Worm (Caenorhabditis elegans) whole organism, L2 larva: Measurements from ENCODE around the gene srw-113.
A peak's percentile ranks its signal among the peaks of the same experiment; 100 is the strongest.

Experiments
- R02D3.7 ChIP-seq: fragments of 150-350 bp; optimal IDR thresholded peaks from 2 replicates; lab custom pipeline; 2014; ENCODE audit warnings: missing biosample characterization, missing genetic modification characterization
- Y55F3AM.14 ChIP-seq: fragments of 200-800 bp; sonication (Bioruptor generic); optimal IDR thresholded peaks from 2 replicates; lab custom pipeline; 2018; ENCODE audit warnings: mild to moderate bottlenecking, missing genetic modification characterization, missing compliant biosample characterization
- ZK546.5 ChIP-seq: sonication (generic microtip); optimal IDR thresholded peaks from 2 replicates; lab custom pipeline; 2017; ENCODE audit warnings: missing biosample characterization, missing genetic modification characterization
- blmp-1 ChIP-seq: sonication (generic microtip); optimal IDR thresholded peaks from 2 replicates; lab custom pipeline; 2017; ENCODE audit warnings: missing genetic modification characterization, mild to moderate bottlenecking, missing compliant biosample characterization, antibody characterized with exemption, moderate library complexity; ENCODE audit not compliant: insufficient read depth
- ceh-16 ChIP-seq: fragments of 150-350 bp; optimal IDR thresholded peaks from 2 replicates; lab custom pipeline; 2014; ENCODE audit warnings: missing biosample characterization, missing genetic modification characterization
- ceh-82 ChIP-seq: fragments of 150-350 bp; optimal IDR thresholded peaks from 2 replicates; lab custom pipeline; 2014; ENCODE audit warnings: missing biosample characterization, missing genetic modification characterization
- crh-2 ChIP-seq: sonication (generic microtip); optimal IDR thresholded peaks from 2 replicates; lab custom pipeline; 2017; ENCODE audit warnings: missing biosample characterization, missing genetic modification characterization
- dmd-4 ChIP-seq: sonication (generic microtip); optimal IDR thresholded peaks from 2 replicates; lab custom pipeline; 2017; ENCODE audit warnings: missing biosample characterization, missing genetic modification characterization
- egl-27 ChIP-seq: sonication (generic microtip); optimal IDR thresholded peaks from 3 replicates; lab custom pipeline; 2017; ENCODE audit warnings: missing biosample characterization, missing genetic modification reagents, missing genetic modification characterization
- elt-1 ChIP-seq: fragments of 150-350 bp; optimal IDR thresholded peaks from 2 replicates; lab custom pipeline; 2014; ENCODE audit warnings: missing biosample characterization, missing genetic modification characterization
- fos-1 ChIP-seq: fragments of 150-350 bp; optimal IDR thresholded peaks from 2 replicates; lab custom pipeline; 2014; ENCODE audit warnings: missing biosample characterization, missing genetic modification characterization
- gmeb-1 ChIP-seq: fragments of 150-350 bp; optimal IDR thresholded peaks from 2 replicates; lab custom pipeline; 2014; ENCODE audit warnings: missing biosample characterization, missing genetic modification characterization
- lin-11 ChIP-seq: fragments of 150-350 bp; sonication (generic microtip); optimal IDR thresholded peaks from 2 replicates; lab custom pipeline; 2014; ENCODE audit warnings: missing biosample characterization, missing genetic modification characterization, inconsistent platforms, mixed read lengths
- lin-13 ChIP-seq: fragments of 150-350 bp; optimal IDR thresholded peaks from 2 replicates; lab custom pipeline; 2014; ENCODE audit warnings: missing biosample characterization, missing genetic modification reagents, missing genetic modification characterization
- lin-39 ChIP-seq: fragments of 150-350 bp; optimal IDR thresholded peaks from 2 replicates; lab custom pipeline; 2014; ENCODE audit warnings: missing biosample characterization, missing genetic modification reagents, missing genetic modification characterization
- mab-5 ChIP-seq: fragments of 150-350 bp; optimal IDR thresholded peaks from 2 replicates; lab custom pipeline; 2014; ENCODE audit warnings: missing biosample characterization, missing genetic modification characterization
- mbf-1 ChIP-seq: sonication (generic microtip); optimal IDR thresholded peaks from 2 replicates; lab custom pipeline; 2017; ENCODE audit warnings: missing biosample characterization, missing genetic modification characterization
- mdl-1 ChIP-seq, 2 experiments: fragments of 150-350 bp in 1 of 2; sonication (generic microtip) in 1 of 2; optimal IDR thresholded peaks; 2 replicates each; lab custom pipeline; 2017; ENCODE audit warnings: missing biosample characterization in 2 of 2, missing genetic modification characterization in 2 of 2
- nhr-10 ChIP-seq: sonication (generic microtip); optimal IDR thresholded peaks from 2 replicates; lab custom pipeline; 2017; ENCODE audit warnings: missing biosample characterization, missing genetic modification characterization
- nhr-11 ChIP-seq: fragments of 150-350 bp; optimal IDR thresholded peaks from 2 replicates; lab custom pipeline; 2014; ENCODE audit warnings: missing biosample characterization, missing genetic modification characterization
- nhr-129 ChIP-seq: fragments of 150-350 bp; optimal IDR thresholded peaks from 2 replicates; lab custom pipeline; 2014; ENCODE audit warnings: missing biosample characterization, missing genetic modification characterization
- nhr-21 ChIP-seq: fragments of 150-350 bp; optimal IDR thresholded peaks from 2 replicates; lab custom pipeline; 2014; ENCODE audit warnings: missing biosample characterization, missing genetic modification characterization
- nhr-25 ChIP-seq: fragments of 150-350 bp; sonication (generic microtip); optimal IDR thresholded peaks from 3 replicates; lab custom pipeline; 2014; ENCODE audit warnings: missing biosample characterization, missing genetic modification characterization
- peb-1 ChIP-seq: fragments of 150-350 bp; optimal IDR thresholded peaks from 2 replicates; lab custom pipeline; 2014; ENCODE audit warnings: missing biosample characterization, missing genetic modification characterization
- skn-1 ChIP-seq: sonication (generic microtip); optimal IDR thresholded peaks from 2 replicates; lab custom pipeline; 2017; ENCODE audit warnings: missing biosample characterization, missing genetic modification characterization
- sma-3 ChIP-seq: sonication (generic microtip); optimal IDR thresholded peaks from 2 replicates; lab custom pipeline; 2016; ENCODE audit warnings: missing genetic modification reagents, missing genetic modification characterization, missing compliant biosample characterization
- sma-9 ChIP-seq, 2 experiments: fragments of 150-350 bp in 1 of 2; sonication (generic microtip) in 1 of 2; optimal IDR thresholded peaks; 2 replicates each; lab custom pipeline; 2014 to 2016; ENCODE audit warnings: missing genetic modification characterization in 2 of 2, mild to moderate bottlenecking in 1 of 2, missing biosample characterization in 1 of 2, missing compliant biosample characterization in 1 of 2, missing genetic modification reagents in 1 of 2, moderate library complexity in 1 of 2
- snpc-4 ChIP-seq: fragments of 150-350 bp; optimal IDR thresholded peaks from 2 replicates; lab custom pipeline; 2014; ENCODE audit warnings: missing biosample characterization, missing genetic modification characterization
- unc-55 ChIP-seq: fragments of 150-350 bp; sonication (generic microtip); optimal IDR thresholded peaks from 3 replicates; lab custom pipeline; 2014; ENCODE audit warnings: missing biosample characterization, missing genetic modification reagents, missing genetic modification characterization
- unc-62 ChIP-seq: fragments of 150-350 bp; optimal IDR thresholded peaks from 2 replicates; lab custom pipeline; 2014; ENCODE audit warnings: missing biosample characterization, missing genetic modification reagents, missing genetic modification characterization
- ztf-1 ChIP-seq: fragments of 200-800 bp; sonication (Bioruptor generic); conservative IDR thresholded peaks from 2 replicates; pipeline ENCODE4 v1.3.6; 2022; ENCODE audit warnings: missing genetic modification characterization, missing compliant biosample characterization
- ztf-11 ChIP-seq: sonication (generic microtip); optimal IDR thresholded peaks from 2 replicates; lab custom pipeline; 2017; ENCODE audit warnings: missing biosample characterization, missing genetic modification characterization
- ztf-4 ChIP-seq: fragments of 150-350 bp; optimal IDR thresholded peaks from 2 replicates; lab custom pipeline; 2014; ENCODE audit warnings: missing biosample characterization, missing genetic modification characterization

srw-113 gene

DNA sequence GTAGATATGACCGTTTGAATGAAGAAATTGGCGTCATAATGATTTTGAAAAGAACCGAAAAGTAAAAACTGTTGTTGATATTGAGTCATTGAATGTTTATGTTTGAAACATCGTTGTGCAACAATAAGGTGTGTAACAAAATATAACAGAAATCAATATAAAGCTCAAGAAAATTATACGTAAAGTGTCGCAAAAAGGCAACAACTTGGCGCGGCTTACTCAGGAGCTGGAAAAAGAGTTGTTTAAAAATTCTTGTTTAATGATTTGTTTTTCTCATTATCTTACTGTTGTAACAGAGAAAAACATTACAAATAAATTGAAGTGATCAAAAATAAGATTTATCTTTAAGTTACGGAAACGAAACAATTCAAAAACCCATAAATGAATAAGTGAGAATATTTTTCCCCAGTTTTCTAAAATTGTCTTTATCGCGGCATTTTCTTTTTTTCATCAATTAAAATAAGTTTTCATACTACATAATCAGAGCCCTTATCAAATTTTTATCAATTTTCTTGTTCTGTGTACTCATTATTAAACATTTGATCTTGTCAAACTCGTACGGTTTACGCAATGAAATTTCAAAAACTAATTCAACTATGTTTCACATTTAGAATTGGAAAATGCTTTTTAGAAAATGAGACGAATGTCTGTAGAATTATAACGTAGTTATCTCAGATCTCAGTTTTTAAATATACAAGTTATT lies 5.1 kb upstream of the srw-113 start, which contains the start of gene ZK1037.6:
ZK1037.6 (minus strand) TSS at position 51 of the 703 bp plus-strand sequence.
- TF ChIP-seq fos-1 (tag; lab: Kevin White, UChicago) (peak; percentile 72), nhr-10 (tag; lab: Kevin White, UChicago) (no peak)

DNA sequence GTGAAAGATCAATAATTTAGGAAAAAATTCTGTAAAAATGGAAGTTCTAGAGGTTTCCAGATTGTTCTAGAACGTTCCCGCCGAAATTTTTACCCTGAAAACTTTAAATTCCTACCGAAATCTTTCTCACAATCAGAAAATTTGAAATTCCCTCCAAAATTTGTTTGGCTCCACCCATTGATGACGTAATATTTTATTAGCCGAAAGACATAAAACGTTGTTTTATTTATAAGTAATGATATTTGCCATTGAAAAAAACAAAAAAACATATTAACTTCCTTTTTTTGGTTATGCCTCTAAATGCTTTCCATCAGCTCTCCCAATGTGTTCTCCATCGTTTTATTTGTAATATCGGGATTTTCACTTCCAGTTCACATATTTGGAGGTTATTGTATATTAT lies 2.6 kb upstream of the srw-113 start, which contains the start of gene srh-295:
srh-295 (plus strand) TSS at position 301 of the 400 bp plus-strand sequence.
- TF ChIP-seq Y55F3AM.14 = no peak
- TF ChIP-seq nhr-21 (tag; lab: Kevin White, UChicago) = no peak
- TF ChIP-seq ztf-1 (GFP tag; lab: Robert Waterston, UW) = no peak
- TF ChIP-seq blmp-1 (tag; lab: Kevin White, UChicago) = no peak
- no peak for TF ChIP-seq mab-5 (tag; lab: Kevin White, UChicago)
- no peak for TF ChIP-seq skn-1 (tag; lab: Kevin White, UChicago)
- TF ChIP-seq R02D3.7 (tag; lab: Kevin White, UChicago) = no peak
- no peak for TF ChIP-seq gmeb-1 (tag; lab: Kevin White, UChicago)
- TF ChIP-seq ztf-4 = no peak
- no peak for TF ChIP-seq lin-11 (tag; lab: Kevin White, UChicago)
- TF ChIP-seq nhr-10 (tag; lab: Kevin White, UChicago) = no peak
- no peak for TF ChIP-seq snpc-4
- TF ChIP-seq egl-27 (tag; lab: Kevin White, UChicago) = no peak
- TF ChIP-seq lin-13 (GFP tag; lab: Kevin White, UChicago) = no peak
- no peak for TF ChIP-seq crh-2
- no peak for TF ChIP-seq elt-1
- TF ChIP-seq ceh-16 (tag; lab: Kevin White, UChicago) = no peak
- no peak for TF ChIP-seq nhr-25 (tag; lab: Kevin White, UChicago)
- TF ChIP-seq sma-9 (GFP tag; optimal IDR thresholded peaks at IDR 0.05; lab: Kevin White, UChicago) = no peak
- no peak for TF ChIP-seq sma-9 (tag; optimal IDR thresholded peaks at IDR 0.05; lab: Kevin White, UChicago)

DNA sequence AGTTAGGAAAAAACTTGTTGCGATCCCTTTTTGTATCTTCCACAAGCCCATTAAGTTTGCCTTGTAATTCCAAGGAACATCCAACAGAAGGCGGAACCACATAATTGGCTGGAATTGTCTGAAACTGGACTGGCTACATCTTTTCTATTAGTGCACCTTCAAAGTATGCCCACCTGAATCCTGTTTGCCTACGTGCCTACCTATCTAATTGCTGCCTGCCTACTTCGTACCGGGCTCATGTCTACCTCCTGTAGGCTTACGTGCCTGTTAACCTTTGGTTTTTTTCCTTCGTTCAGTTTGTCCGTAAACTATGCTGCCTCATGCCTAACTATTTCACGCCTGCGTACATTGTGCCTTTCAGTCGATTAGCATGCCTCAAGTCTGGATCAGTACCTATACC lies 4.5 kb downstream of the srw-113 start, which contains the start of gene wrt-7:
wrt-7 (minus strand) TSS at position 101 of the 400 bp plus-strand sequence.
- no peak for TF ChIP-seq unc-62 (GFP tag; lab: Kevin White, UChicago)
- no peak for TF ChIP-seq nhr-10 (tag; lab: Kevin White, UChicago)
- no peak for TF ChIP-seq dmd-4 (tag; lab: Kevin White, UChicago)
- TF ChIP-seq mdl-1 (tag; optimal IDR thresholded peaks at IDR 0.05; lab: Kevin White, UChicago) = no peak
- TF ChIP-seq lin-39 (tag; lab: Kevin White, UChicago) = no peak
- TF ChIP-seq ceh-16 (tag; lab: Kevin White, UChicago) = no peak
- TF ChIP-seq elt-1 = no peak
- no peak for TF ChIP-seq unc-55 (GFP tag; lab: Kevin White, UChicago)
- no peak for TF ChIP-seq lin-11 (tag; lab: Kevin White, UChicago)
- TF ChIP-seq nhr-11 (tag; lab: Kevin White, UChicago) = no peak
- TF ChIP-seq egl-27 (tag; lab: Kevin White, UChicago) = no peak
- TF ChIP-seq peb-1 (tag; lab: Kevin White, UChicago) = no peak

- TF ChIP-seq sma-9 (GFP tag; optimal IDR thresholded peaks at IDR 0.05; lab: Kevin White, UChicago) (no peak), sma-9 (tag; optimal IDR thresholded peaks at IDR 0.05; lab: Kevin White, UChicago) (no peak), unc-62 (GFP tag; lab: Kevin White, UChicago) (no peak), gmeb-1 (tag; lab: Kevin White, UChicago) (no peak), ZK546.5 (tag; lab: Kevin White, UChicago) (no peak), mab-5 (tag; lab: Kevin White, UChicago) (no peak), crh-2 (no peak), mbf-1 (tag; lab: Kevin White, UChicago) (no peak), blmp-1 (tag; lab: Kevin White, UChicago) (no peak), ceh-16 (tag; lab: Kevin White, UChicago) (no peak), nhr-129 (tag; lab: Kevin White, UChicago) (no peak), Y55F3AM.14 (no peak), ceh-82 (tag; lab: Kevin White, UChicago) (no peak)
- TF ChIP-seq, all 48 proteins: peak for 0
Observed at ce11 chrV:15339363-15339762, 6.4 kb downstream of the srw-113 start, which contains the start of gene clec-228. clec-228 (minus strand) TSS chrV:15339463.

DNA sequence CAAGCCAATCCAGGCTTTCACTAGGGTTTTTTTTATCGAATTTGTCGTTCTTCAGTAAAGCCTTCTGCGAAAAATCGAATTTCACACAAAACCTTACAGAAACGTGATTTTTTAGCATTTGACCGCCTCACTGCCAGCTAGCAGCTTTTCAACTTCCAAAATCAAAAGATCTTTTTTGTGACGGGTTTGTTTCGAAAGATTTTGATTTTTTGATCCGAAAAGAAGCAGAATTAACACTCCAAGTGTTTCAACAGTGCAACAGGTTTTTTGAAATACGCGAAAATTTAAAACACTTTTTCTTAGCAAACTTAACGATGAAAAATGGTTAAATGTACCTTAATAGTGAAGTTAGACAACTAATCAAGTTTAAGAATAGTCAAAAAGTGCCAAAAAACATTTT lies 8.5 kb downstream of the srw-113 start, which contains the start of gene clec-229:
clec-229 (minus strand) TSS at position 101 of the 400 bp plus-strand sequence.
- TF ChIP-seq unc-62 (GFP tag; lab: Kevin White, UChicago) (no peak), sma-3 (no peak), ztf-11 (tag; lab: Kevin White, UChicago) (no peak), ceh-82 (tag; lab: Kevin White, UChicago) (no peak)
- TF ChIP-seq, all 48 proteins: peak for 0
